Worm (Caenorhabditis elegans) whole organism, L2 larva: ENCODE measurements around the gene F46C5.6.

Source experiments
- C34F6.9 ChIP-seq: fragments of 150-350 bp; optimal IDR thresholded peaks from 2 replicates; lab custom pipeline; 2014; ENCODE audit warnings: missing biosample characterization, missing genetic modification characterization
- F13H6.1 ChIP-seq: sonication (generic microtip); optimal IDR thresholded peaks from 2 replicates; lab custom pipeline; 2016; ENCODE audit warnings: missing genetic modification characterization, missing compliant biosample characterization
- R02D3.7 ChIP-seq: fragments of 150-350 bp; optimal IDR thresholded peaks from 2 replicates; lab custom pipeline; 2014; ENCODE audit warnings: missing biosample characterization, missing genetic modification characterization
- Y55F3AM.14 ChIP-seq: fragments of 200-800 bp; sonication (Bioruptor generic); optimal IDR thresholded peaks from 2 replicates; lab custom pipeline; 2018; ENCODE audit warnings: mild to moderate bottlenecking, missing genetic modification characterization, missing compliant biosample characterization
- ZK546.5 ChIP-seq: sonication (generic microtip); optimal IDR thresholded peaks from 2 replicates; lab custom pipeline; 2017; ENCODE audit warnings: missing biosample characterization, missing genetic modification characterization
- alr-1 ChIP-seq: fragments of 150-350 bp; optimal IDR thresholded peaks from 2 replicates; lab custom pipeline; 2014; ENCODE audit warnings: missing biosample characterization, missing genetic modification characterization
- ceh-16 ChIP-seq: fragments of 150-350 bp; optimal IDR thresholded peaks from 2 replicates; lab custom pipeline; 2014; ENCODE audit warnings: missing biosample characterization, missing genetic modification characterization
- ceh-82 ChIP-seq: fragments of 150-350 bp; optimal IDR thresholded peaks from 2 replicates; lab custom pipeline; 2014; ENCODE audit warnings: missing biosample characterization, missing genetic modification characterization
- crh-2 ChIP-seq: sonication (generic microtip); optimal IDR thresholded peaks from 2 replicates; lab custom pipeline; 2017; ENCODE audit warnings: missing biosample characterization, missing genetic modification characterization
- egl-27 ChIP-seq: sonication (generic microtip); optimal IDR thresholded peaks from 3 replicates; lab custom pipeline; 2017; ENCODE audit warnings: missing biosample characterization, missing genetic modification reagents, missing genetic modification characterization
- elt-1 ChIP-seq: fragments of 150-350 bp; optimal IDR thresholded peaks from 2 replicates; lab custom pipeline; 2014; ENCODE audit warnings: missing biosample characterization, missing genetic modification characterization
- elt-3 ChIP-seq: sonication (generic microtip); optimal IDR thresholded peaks from 2 replicates; lab custom pipeline; 2017; ENCODE audit warnings: missing biosample characterization, missing genetic modification characterization
- fos-1 ChIP-seq: fragments of 150-350 bp; optimal IDR thresholded peaks from 2 replicates; lab custom pipeline; 2014; ENCODE audit warnings: missing biosample characterization, missing genetic modification characterization
- gmeb-1 ChIP-seq: fragments of 150-350 bp; optimal IDR thresholded peaks from 2 replicates; lab custom pipeline; 2014; ENCODE audit warnings: missing biosample characterization, missing genetic modification characterization
- lin-11 ChIP-seq: fragments of 150-350 bp; sonication (generic microtip); optimal IDR thresholded peaks from 2 replicates; lab custom pipeline; 2014; ENCODE audit warnings: missing biosample characterization, missing genetic modification characterization, inconsistent platforms, mixed read lengths
- lin-13 ChIP-seq: fragments of 150-350 bp; optimal IDR thresholded peaks from 2 replicates; lab custom pipeline; 2014; ENCODE audit warnings: missing biosample characterization, missing genetic modification reagents, missing genetic modification characterization
- lin-39 ChIP-seq: fragments of 150-350 bp; optimal IDR thresholded peaks from 2 replicates; lab custom pipeline; 2014; ENCODE audit warnings: missing biosample characterization, missing genetic modification reagents, missing genetic modification characterization
- mab-5 ChIP-seq: fragments of 150-350 bp; optimal IDR thresholded peaks from 2 replicates; lab custom pipeline; 2014; ENCODE audit warnings: missing biosample characterization, missing genetic modification characterization
- mbf-1 ChIP-seq: sonication (generic microtip); optimal IDR thresholded peaks from 2 replicates; lab custom pipeline; 2017; ENCODE audit warnings: missing biosample characterization, missing genetic modification characterization
- mdl-1 ChIP-seq, 2 experiments: fragments of 150-350 bp in 1 of 2; sonication (generic microtip) in 1 of 2; optimal IDR thresholded peaks; 2 replicates each; lab custom pipeline; 2017; ENCODE audit warnings: missing biosample characterization in 2 of 2, missing genetic modification characterization in 2 of 2
- nhr-10 ChIP-seq: sonication (generic microtip); optimal IDR thresholded peaks from 2 replicates; lab custom pipeline; 2017; ENCODE audit warnings: missing biosample characterization, missing genetic modification characterization
- nhr-11 ChIP-seq: fragments of 150-350 bp; optimal IDR thresholded peaks from 2 replicates; lab custom pipeline; 2014; ENCODE audit warnings: missing biosample characterization, missing genetic modification characterization
- nhr-12 ChIP-seq: fragments of 150-350 bp; optimal IDR thresholded peaks from 2 replicates; lab custom pipeline; 2014; ENCODE audit warnings: missing biosample characterization, missing genetic modification characterization
- nhr-129 ChIP-seq: fragments of 150-350 bp; optimal IDR thresholded peaks from 2 replicates; lab custom pipeline; 2014; ENCODE audit warnings: missing biosample characterization, missing genetic modification characterization
- nhr-21 ChIP-seq: fragments of 150-350 bp; optimal IDR thresholded peaks from 2 replicates; lab custom pipeline; 2014; ENCODE audit warnings: missing biosample characterization, missing genetic modification characterization
- nhr-23 ChIP-seq: fragments of 150-350 bp; optimal IDR thresholded peaks from 2 replicates; lab custom pipeline; 2014; ENCODE audit warnings: missing biosample characterization, missing genetic modification reagents, missing genetic modification characterization
- nhr-237 ChIP-seq: fragments of 150-350 bp; optimal IDR thresholded peaks from 2 replicates; lab custom pipeline; 2014; ENCODE audit warnings: missing biosample characterization, missing genetic modification characterization
- nhr-25 ChIP-seq: fragments of 150-350 bp; sonication (generic microtip); optimal IDR thresholded peaks from 3 replicates; lab custom pipeline; 2014; ENCODE audit warnings: missing biosample characterization, missing genetic modification characterization
- nhr-77 ChIP-seq: fragments of 150-350 bp; optimal IDR thresholded peaks from 2 replicates; lab custom pipeline; 2014; ENCODE audit warnings: missing biosample characterization, missing genetic modification characterization
- peb-1 ChIP-seq: fragments of 150-350 bp; optimal IDR thresholded peaks from 2 replicates; lab custom pipeline; 2014; ENCODE audit warnings: missing biosample characterization, missing genetic modification characterization
- sma-3 ChIP-seq: sonication (generic microtip); optimal IDR thresholded peaks from 2 replicates; lab custom pipeline; 2016; ENCODE audit warnings: missing genetic modification reagents, missing genetic modification characterization, missing compliant biosample characterization
- sma-9 ChIP-seq, 2 experiments: fragments of 150-350 bp in 1 of 2; sonication (generic microtip) in 1 of 2; optimal IDR thresholded peaks; 2 replicates each; lab custom pipeline; 2014 to 2016; ENCODE audit warnings: missing genetic modification characterization in 2 of 2, mild to moderate bottlenecking in 1 of 2, missing biosample characterization in 1 of 2, missing compliant biosample characterization in 1 of 2, missing genetic modification reagents in 1 of 2, moderate library complexity in 1 of 2
- snpc-4 ChIP-seq: fragments of 150-350 bp; optimal IDR thresholded peaks from 2 replicates; lab custom pipeline; 2014; ENCODE audit warnings: missing biosample characterization, missing genetic modification characterization
- unc-39 ChIP-seq: fragments of 150-350 bp; optimal IDR thresholded peaks from 2 replicates; lab custom pipeline; 2014; ENCODE audit warnings: missing biosample characterization, missing genetic modification characterization
- unc-55 ChIP-seq: fragments of 150-350 bp; sonication (generic microtip); optimal IDR thresholded peaks from 3 replicates; lab custom pipeline; 2014; ENCODE audit warnings: missing biosample characterization, missing genetic modification reagents, missing genetic modification characterization
- unc-62 ChIP-seq: fragments of 150-350 bp; optimal IDR thresholded peaks from 2 replicates; lab custom pipeline; 2014; ENCODE audit warnings: missing biosample characterization, missing genetic modification reagents, missing genetic modification characterization
- zag-1 ChIP-seq: fragments of 150-350 bp; optimal IDR thresholded peaks from 2 replicates; lab custom pipeline; 2014; ENCODE audit warnings: missing biosample characterization, missing genetic modification characterization
- ztf-1 ChIP-seq: fragments of 200-800 bp; sonication (Bioruptor generic); conservative IDR thresholded peaks from 2 replicates; pipeline ENCODE4 v1.3.6; 2022; ENCODE audit warnings: missing genetic modification characterization, missing compliant biosample characterization
- ztf-11 ChIP-seq: sonication (generic microtip); optimal IDR thresholded peaks from 2 replicates; lab custom pipeline; 2017; ENCODE audit warnings: missing biosample characterization, missing genetic modification characterization
- ztf-4 ChIP-seq: fragments of 150-350 bp; optimal IDR thresholded peaks from 2 replicates; lab custom pipeline; 2014; ENCODE audit warnings: missing biosample characterization, missing genetic modification characterization

The F46C5.6 gene

ce11 chrII:8866844-8867243 lies 22.5 kb upstream of the F46C5.6 start:
- TF ChIP-seq F13H6.1 (tag; lab: Kevin White, UChicago) (no peak), gmeb-1 (tag; lab: Kevin White, UChicago) (no peak), fos-1 (tag; lab: Kevin White, UChicago) (peak; percentile 93), crh-2 (tag; lab: Kevin White, UChicago) (peak; percentile 9)

- no peak for TF ChIP-seq mdl-1 (tag; optimal IDR thresholded peaks at IDR 0.05; lab: Kevin White, UChicago)
- no peak for TF ChIP-seq nhr-10 (tag; lab: Kevin White, UChicago)
- no peak for TF ChIP-seq mab-5 (tag; lab: Kevin White, UChicago)
- TF ChIP-seq C34F6.9 (tag; lab: Kevin White, UChicago) = no peak
- no peak for TF ChIP-seq fos-1 (tag; lab: Kevin White, UChicago)
- no peak for TF ChIP-seq unc-55 (GFP tag; lab: Kevin White, UChicago)
- TF ChIP-seq Y55F3AM.14 (GFP tag; lab: Kevin White, UChicago) = no peak
- TF ChIP-seq mbf-1 (tag; lab: Kevin White, UChicago) = no peak
- no peak for TF ChIP-seq ztf-1 (GFP tag; lab: Robert Waterston, UW)
- no peak for TF ChIP-seq nhr-129 (tag; lab: Kevin White, UChicago)
- no peak for TF ChIP-seq lin-11
- no peak for TF ChIP-seq ZK546.5 (tag; lab: Kevin White, UChicago)
- TF ChIP-seq unc-39 (tag; lab: Kevin White, UChicago) = no peak
- TF ChIP-seq ztf-4 (tag; lab: Kevin White, UChicago) = no peak
- no peak for TF ChIP-seq lin-39 (tag; lab: Kevin White, UChicago)
- TF ChIP-seq crh-2 (tag; lab: Kevin White, UChicago) = no peak
- TF ChIP-seq nhr-21 (tag; lab: Kevin White, UChicago) = no peak
- no peak for TF ChIP-seq nhr-23 (tag; lab: Kevin White, UChicago)
Observed at ce11 chrII:8865078-8865477, 20.8 kb upstream of the F46C5.6 start, which contains the start of gene npr-20. Gene npr-20, minus strand, starts transcription at chrII:8865178.

ce11 chrII:8859596-8859995 lies 15.3 kb upstream of the F46C5.6 start, which contains the start of gene snb-6:
Gene snb-6, minus strand, starts transcription at chrII:8859696.
- no peak for TF ChIP-seq unc-62
- no peak for TF ChIP-seq lin-13 (GFP tag; lab: Kevin White, UChicago)
- no peak for TF ChIP-seq sma-9 (GFP tag; optimal IDR thresholded peaks at IDR 0.05; lab: Kevin White, UChicago)
- TF ChIP-seq sma-9 (tag; optimal IDR thresholded peaks at IDR 0.05; lab: Kevin White, UChicago) = no peak
- no peak for TF ChIP-seq ceh-16 (tag; lab: Kevin White, UChicago)

ce11 chrII:8857074-8857473 lies 12.8 kb upstream of the F46C5.6 start:
- TF ChIP-seq egl-27 (tag; lab: Kevin White, UChicago) = no peak
- no peak for TF ChIP-seq zag-1 (tag; lab: Kevin White, UChicago)
- TF ChIP-seq crh-2 (tag; lab: Kevin White, UChicago) = no peak
- TF ChIP-seq lin-39 (tag; lab: Kevin White, UChicago) = no peak
- TF ChIP-seq nhr-129 (tag; lab: Kevin White, UChicago) = no peak
- no peak for TF ChIP-seq R02D3.7 (tag; lab: Kevin White, UChicago)
- no peak for TF ChIP-seq nhr-10 (tag; lab: Kevin White, UChicago)
- TF ChIP-seq sma-3 (GFP tag; lab: Kevin White, UChicago) = no peak
- TF ChIP-seq elt-3 = no peak
- TF ChIP-seq nhr-25 (tag; lab: Kevin White, UChicago) = no peak
- TF ChIP-seq nhr-11 (tag; lab: Kevin White, UChicago) = no peak
- no peak for TF ChIP-seq snpc-4 (tag; lab: Kevin White, UChicago)
- TF ChIP-seq sma-9 (GFP tag; optimal IDR thresholded peaks at IDR 0.05; lab: Kevin White, UChicago) = no peak
- TF ChIP-seq sma-9 (tag; optimal IDR thresholded peaks at IDR 0.05; lab: Kevin White, UChicago) = no peak
- TF ChIP-seq ceh-82 (tag; lab: Kevin White, UChicago) = no peak

- TF ChIP-seq alr-1 (tag; lab: Kevin White, UChicago) (no peak), nhr-12 (tag; lab: Kevin White, UChicago) (no peak), unc-55 (GFP tag; lab: Kevin White, UChicago) (no peak), nhr-237 (tag; lab: Kevin White, UChicago) (no peak), nhr-77 (tag; lab: Kevin White, UChicago) (no peak), lin-11 (no peak), nhr-25 (tag; lab: Kevin White, UChicago) (no peak), peb-1 (no peak), ztf-4 (tag; lab: Kevin White, UChicago) (no peak), sma-3 (GFP tag; lab: Kevin White, UChicago) (no peak), ztf-1 (GFP tag; lab: Robert Waterston, UW) (no peak), lin-39 (tag; lab: Kevin White, UChicago) (no peak), unc-39 (tag; lab: Kevin White, UChicago) (no peak), elt-1 (no peak), snpc-4 (tag; lab: Kevin White, UChicago) (no peak), elt-3 (no peak), ztf-11 (tag; lab: Kevin White, UChicago) (no peak), nhr-23 (tag; lab: Kevin White, UChicago) (no peak), nhr-129 (tag; lab: Kevin White, UChicago) (no peak), nhr-10 (tag; lab: Kevin White, UChicago) (no peak)
- TF ChIP-seq, all 48 proteins: peak for 0
Observed at ce11 chrII:8856524-8856923, 12.2 kb upstream of the F46C5.6 start.
